Worm (Caenorhabditis elegans): ENCODE measurements around the gene srh-4.

DNA sequence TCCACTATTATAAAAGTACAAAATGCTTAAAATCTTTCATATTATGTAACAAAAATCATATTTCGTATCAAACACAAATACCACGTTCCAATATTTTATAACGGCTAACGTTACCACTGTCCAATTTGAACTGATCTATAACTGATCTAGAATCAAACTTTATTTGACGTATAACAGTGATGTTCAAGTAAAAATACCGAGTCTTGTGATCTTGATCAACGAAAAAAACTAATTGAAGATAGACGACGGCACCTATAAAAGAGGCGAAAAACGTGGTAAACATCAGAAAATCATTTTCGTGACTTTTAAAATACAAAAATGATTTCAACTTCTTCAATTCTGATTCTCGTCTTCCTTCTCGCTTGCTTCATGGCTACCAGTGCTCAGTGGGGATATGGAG lies 22.7 kb upstream of the srh-4 start, which contains the start of gene nlp-28:
- TF ChIP-seq ref-1 (GFP tag; conservative IDR thresholded peaks at IDR 0.05) = no peak
- TF ChIP-seq flt-1 (GFP tag; IDR thresholded peaks at IDR 0.05) = no peak
- TF ChIP-seq T22C8.4 (GFP tag; IDR thresholded peaks at IDR 0.05) = no peak
- TF ChIP-seq ztf-29 (GFP tag; IDR thresholded peaks at IDR 0.05) = no peak

Measured in whole organism, midembryonic.